Worm (Caenorhabditis elegans): ENCODE measurements around the gene F57A10.4.

DNA sequence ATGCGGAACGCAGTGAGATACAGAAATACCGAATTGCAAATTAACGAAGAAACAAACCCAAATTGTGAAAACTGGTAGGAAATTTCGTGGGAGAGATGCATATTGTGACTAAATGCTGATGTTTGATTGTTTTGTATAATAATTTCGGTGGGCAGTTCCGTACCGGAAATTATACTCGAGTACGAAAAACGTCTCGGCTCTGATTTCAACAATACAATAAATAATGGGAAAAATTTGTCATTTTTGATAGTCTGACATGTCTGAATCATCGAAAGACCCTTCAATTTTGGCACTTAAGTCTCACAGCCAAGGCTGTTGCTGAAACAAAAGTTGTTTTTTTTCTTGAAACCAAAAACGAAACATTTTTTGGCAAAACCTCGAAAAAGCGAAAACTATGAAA lies 17.2 kb upstream of the F57A10.4 start, which contains the start of gene str-43:
- TF ChIP-seq ref-1 (GFP tag; conservative IDR thresholded peaks at IDR 0.05) (no peak), ztf-23 (GFP tag; IDR thresholded peaks at IDR 0.05) (no peak), ztf-29 (GFP tag; IDR thresholded peaks at IDR 0.05) (no peak), klf-2 (GFP tag; conservative IDR thresholded peaks at IDR 0.05) (no peak)

Measured in whole organism, midembryonic.